Fruit fly (Drosophila melanogaster) whole organism, embryonic: ENCODE data around the gene CG12493.

Source experiments
- CG10565 ChIP-seq: fragments of 200-800 bp; sonication (Bioruptor generic); optimal IDR thresholded peaks from 3 replicates; lab custom pipeline; 2016; ENCODE audit warnings: missing biosample characterization, mild to moderate bottlenecking, missing genetic modification characterization
- CG15479 ChIP-seq: fragments of 200-800 bp; sonication (Bioruptor generic); optimal IDR thresholded peaks from 3 replicates; lab custom pipeline; 2019; ENCODE audit warnings: missing biosample characterization, mild to moderate bottlenecking, missing genetic modification characterization, moderate library complexity
- CG16815 ChIP-seq: fragments of 200-800 bp; sonication (Bioruptor generic); optimal IDR thresholded peaks from 3 replicates; lab custom pipeline; 2017; ENCODE audit warnings: missing biosample characterization, mild to moderate bottlenecking, missing genetic modification characterization
- CG2712 ChIP-seq: fragments of 200-800 bp; optimal IDR thresholded peaks from 3 replicates; lab custom pipeline; 2019; ENCODE audit warnings: missing biosample characterization, mild to moderate bottlenecking, missing genetic modification characterization, moderate library complexity
- CG5953 ChIP-seq: fragments of 200-800 bp; sonication (Bioruptor generic); IDR thresholded peaks from 2 replicates; pipeline ENCODE4 v1.3.6; 2022; ENCODE audit warnings: missing biosample characterization, missing genetic modification characterization
- CoRest ChIP-seq: fragments of 200-800 bp; sonication (Bioruptor generic); optimal IDR thresholded peaks from 3 replicates; lab custom pipeline; 2018; ENCODE audit warnings: missing biosample characterization, mild to moderate bottlenecking, missing genetic modification characterization, moderate library complexity
- Dfd ChIP-seq, 2 experiments: fragments of >200 bp; optimal IDR thresholded peaks; 2 replicates each; lab custom pipeline; 2017; ENCODE audit warnings: missing biosample characterization in 2 of 2, missing genetic modification characterization in 2 of 2
- Drgx ChIP-seq: fragments of 200-800 bp; sonication (Bioruptor generic); IDR thresholded peaks from 2 replicates; pipeline ENCODE4 v1.3.6; 2022; ENCODE audit warnings: missing biosample characterization, missing genetic modification characterization
- E2f2 ChIP-seq: fragments of 200-800 bp; sonication (Bioruptor generic); IDR thresholded peaks from 2 replicates; pipeline ENCODE4 v1.3.6; 2022; ENCODE audit warnings: missing biosample characterization, missing genetic modification characterization
- Hr39 ChIP-seq: fragments of >200 bp; optimal IDR thresholded peaks from 2 replicates; lab custom pipeline; 2017
- al ChIP-seq: fragments of 200-800 bp; sonication (Bioruptor generic); IDR thresholded peaks from 2 replicates; pipeline ENCODE4 v1.3.6; 2022; ENCODE audit warnings: missing biosample characterization, missing genetic modification characterization
- aop ChIP-seq: fragments of 200-800 bp; sonication (Bioruptor generic); IDR thresholded peaks from 2 replicates; pipeline ENCODE4 v1.3.6; 2022; ENCODE audit warnings: missing biosample characterization, missing genetic modification characterization
- az2 ChIP-seq: fragments of 200-800 bp; sonication (Bioruptor generic); optimal IDR thresholded peaks from 3 replicates; lab custom pipeline; 2016; ENCODE audit warnings: missing biosample characterization, missing genetic modification characterization
- bsh ChIP-seq, 2 experiments: fragments of 200-800 bp; sonication (Bioruptor generic); optimal IDR thresholded peaks; 2 replicates each; lab custom pipeline; 2017 to 2018; ENCODE audit warnings: mild to moderate bottlenecking in 2 of 2, missing biosample characterization in 2 of 2, missing genetic modification characterization in 2 of 2, moderate library complexity in 1 of 2
- cad ChIP-seq: fragments of >200 bp; optimal IDR thresholded peaks from 2 replicates; lab custom pipeline; 2017; ENCODE audit warnings: missing biosample characterization, missing genetic modification characterization
- chm ChIP-seq: fragments of 200-800 bp; sonication (Bioruptor generic); IDR thresholded peaks from 2 replicates; pipeline ENCODE4 v1.3.6; 2022; ENCODE audit warnings: missing biosample characterization, missing genetic modification characterization
- gem ChIP-seq: fragments of 200-800 bp; sonication (Bioruptor generic); optimal IDR thresholded peaks from 2 replicates; lab custom pipeline; 2019; ENCODE audit warnings: missing biosample characterization, mild to moderate bottlenecking, missing genetic modification characterization, moderate library complexity
- gsb-n ChIP-seq: fragments of 200-800 bp; sonication (Bioruptor generic); optimal IDR thresholded peaks from 3 replicates; lab custom pipeline; 2018; ENCODE audit warnings: missing biosample characterization, mild to moderate bottlenecking, missing genetic modification characterization
- gt ChIP-seq: fragments of 200-800 bp; sonication (Bioruptor generic); IDR thresholded peaks from 2 replicates; pipeline ENCODE4 v1.3.6; 2022; ENCODE audit warnings: missing biosample characterization, missing genetic modification characterization
- knrl ChIP-seq: fragments of 200-800 bp; sonication (Bioruptor generic); IDR thresholded peaks from 3 replicates; pipeline ENCODE4 v1.3.6; 2022; ENCODE audit warnings: missing biosample characterization, missing genetic modification characterization; ENCODE audit not compliant: partially characterized antibody
- maf-S ChIP-seq: fragments of 200-800 bp; sonication (Bioruptor generic); optimal IDR thresholded peaks from 2 replicates; lab custom pipeline; 2016; ENCODE audit warnings: missing biosample characterization, missing genetic modification characterization
- sd ChIP-seq: fragments of 200-800 bp; sonication (Bioruptor generic); optimal IDR thresholded peaks from 3 replicates; lab custom pipeline; 2018; ENCODE audit warnings: missing biosample characterization, mild to moderate bottlenecking, missing genetic modification characterization, moderate library complexity
- sens-2 ChIP-seq: fragments of 200-800 bp; sonication (Bioruptor generic); IDR thresholded peaks from 2 replicates; pipeline ENCODE4 v1.3.6; 2022; ENCODE audit warnings: missing biosample characterization, missing genetic modification characterization
- tio ChIP-seq: fragments of 200-800 bp; sonication (Bioruptor generic); optimal IDR thresholded peaks from 2 replicates; lab custom pipeline; 2017; ENCODE audit warnings: missing biosample characterization, missing genetic modification characterization, inconsistent platforms

The CG12493 gene

DNA sequence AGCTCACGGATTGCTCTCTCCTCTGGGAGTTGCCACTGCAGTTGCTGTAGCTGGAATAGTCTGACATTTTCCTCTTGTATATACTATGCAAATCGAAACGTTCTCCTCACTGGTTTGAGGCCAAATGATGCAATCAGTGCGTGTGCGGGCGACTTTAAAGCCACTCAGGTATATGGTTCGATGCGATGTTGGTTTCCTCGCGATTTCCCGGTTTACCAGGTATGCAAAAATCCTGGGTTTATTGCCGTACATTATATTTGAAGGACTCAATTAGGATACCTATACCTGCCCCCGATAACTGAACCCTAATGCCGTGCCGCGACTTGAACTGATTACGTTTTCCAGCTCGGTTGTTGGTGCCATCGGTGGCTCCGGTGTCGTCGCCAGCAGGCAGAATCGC lies 43.7 kb downstream of the CG12493 start, which contains the start of gene CG13712:
Gene CG13712 (minus strand): TSS at position 101 of the 400 bp plus-strand sequence.
- TF ChIP-seq E2f2 (no peak), CG5953 (no peak), CoRest (tag; lab: Kevin White, UChicago) (no peak), maf-S (no peak), Hr39 (lab: Kevin White, UChicago) (no peak), cad (peak; percentile 25), sens-2 (GFP tag; lab: Robert Waterston, UW) (no peak), CG2712 (tag; lab: Kevin White, UChicago) (no peak), gsb-n (tag; lab: Kevin White, UChicago) (no peak), chm (GFP tag; lab: Robert Waterston, UW) (no peak), az2 (GFP tag; lab: Kevin White, UChicago) (no peak), CG15479 (GFP tag; lab: Kevin White, UChicago) (peak; percentile 66), gt (GFP tag; lab: Robert Waterston, UW) (no peak), aop (GFP tag; lab: Robert Waterston, UW) (no peak)

- TF ChIP-seq Dfd (GFP tag; optimal IDR thresholded peaks at IDR 0.05; lab: Kevin White, UChicago) (no peak), tio (no peak)
These were observed 45.0 kb downstream of the CG12493 start for dm6 chr3L:4708536-4708935.

- TF ChIP-seq gem (tag; lab: Kevin White, UChicago), result no peak
- peak; percentile 82 for TF ChIP-seq Drgx
- TF ChIP-seq sd (tag; lab: Kevin White, UChicago), result no peak
- no peak for TF ChIP-seq CG10565 (GFP tag; lab: Kevin White, UChicago)
- no peak for TF ChIP-seq CG16815 (GFP tag; lab: Kevin White, UChicago)
- TF ChIP-seq al (GFP tag; lab: Robert Waterston, UW), result no peak
- TF ChIP-seq knrl, result no peak
- TF ChIP-seq bsh (GFP tag; optimal IDR thresholded peaks at IDR 0.05; lab: Kevin White, UChicago), result peak in 1 of 2 experiments; percentile 70
These were observed 45.7 kb downstream of the CG12493 start for dm6 chr3L:4707831-4708230.
